Worm (Caenorhabditis elegans): ENCODE data around the gene F17C11.4.

F17C11.4 gene

DNA sequence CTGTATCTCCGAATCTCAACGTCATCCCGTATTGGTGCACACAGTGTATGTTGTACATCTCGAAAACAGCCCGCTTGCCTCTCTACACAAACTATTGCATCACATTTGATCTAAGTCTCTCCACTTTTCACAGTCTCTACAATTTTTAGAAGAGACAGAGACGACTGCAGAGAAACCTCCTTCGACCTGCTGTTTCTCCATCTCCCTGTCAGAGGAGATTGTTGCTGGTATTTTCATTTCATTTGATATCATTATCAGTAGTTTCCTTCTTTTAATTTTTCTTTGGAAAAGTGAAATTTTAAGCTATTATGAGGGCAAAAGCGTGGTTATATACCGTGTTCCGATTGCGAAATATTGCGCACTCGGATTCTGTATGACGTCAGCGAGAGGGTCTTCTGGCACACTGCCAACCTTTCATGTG, 11.1 kb upstream of the F17C11.4 start (continued):
- TF ChIP-seq lin-39 (tag; optimal IDR thresholded peaks at IDR 0.05): no peak
- peak; percentile 53 to 70 for TF ChIP-seq lsy-2 (tag; optimal IDR thresholded peaks at IDR 0.05)
- TF ChIP-seq fkh-8 (tag; optimal IDR thresholded peaks at IDR 0.05): peak; percentile 7
- peak; percentile 50 for TF ChIP-seq nhr-90 (tag; optimal IDR thresholded peaks at IDR 0.05; ENCODE audit: poor library complexity)
- TF ChIP-seq ama-1 (optimal IDR thresholded peaks at IDR 0.05): peak; percentile 23
- peak; percentile 16 for TF ChIP-seq pqm-1 (tag; optimal IDR thresholded peaks at IDR 0.05)
- no peak for TF ChIP-seq ces-1 (GFP tag; optimal IDR thresholded peaks at IDR 0.05)
- no peak for TF ChIP-seq unc-130 (tag; optimal IDR thresholded peaks at IDR 0.05)
- TF ChIP-seq zip-4 (GFP tag; optimal IDR thresholded peaks at IDR 0.05): peak; percentile 71
- TF ChIP-seq unc-62 (GFP tag; optimal IDR thresholded peaks at IDR 0.05): no peak
- TF ChIP-seq nhr-20 (tag; optimal IDR thresholded peaks at IDR 0.05): peak; percentile 73
- no peak for TF ChIP-seq sptf-1 (tag; optimal IDR thresholded peaks at IDR 0.05)
- no peak for TF ChIP-seq sup-37 (GFP tag; optimal IDR thresholded peaks at IDR 0.05)
- TF ChIP-seq dpl-1 (GFP tag; optimal IDR thresholded peaks at IDR 0.05): peak; percentile 4 to 32 (median 30)
- TF ChIP-seq elt-3 (tag; optimal IDR thresholded peaks at IDR 0.05): peak in 3 of 6 experiments; percentile 19 to 83 (median 61)
- peak; percentile 66 for TF ChIP-seq nhr-19 (GFP tag; conservative IDR thresholded peaks at IDR 0.05)
- TF ChIP-seq sox-4 (tag; optimal IDR thresholded peaks at IDR 0.05): no peak
- peak; percentile 18 for TF ChIP-seq fkh-10 (GFP tag; optimal IDR thresholded peaks at IDR 0.05)
- no peak for TF ChIP-seq zag-1 (tag; optimal IDR thresholded peaks at IDR 0.05)
- peak; percentile 62 for TF ChIP-seq fos-1 (tag; optimal IDR thresholded peaks at IDR 0.05)
- no peak for TF ChIP-seq nhr-28 (tag; optimal IDR thresholded peaks at IDR 0.05)
- TF ChIP-seq ceh-8 (GFP tag; optimal IDR thresholded peaks at IDR 0.05): no peak
- peak; percentile 24 for TF ChIP-seq xbp-1 (tag; optimal IDR thresholded peaks at IDR 0.05)
- no peak for TF ChIP-seq C04F5.9 (tag; optimal IDR thresholded peaks at IDR 0.05)
- TF ChIP-seq ceh-90 (tag; optimal IDR thresholded peaks at IDR 0.05): peak; percentile 14
- no peak for TF ChIP-seq vab-15 (tag; optimal IDR thresholded peaks at IDR 0.05)
- no peak for TF ChIP-seq ceh-88 (GFP tag; IDR thresholded peaks at IDR 0.05)
- peak; percentile 24 for TF ChIP-seq tbx-2 (tag; optimal IDR thresholded peaks at IDR 0.05)
- TF ChIP-seq hlh-17 (GFP tag; optimal IDR thresholded peaks at IDR 0.05; ENCODE audit: borderline replicate concordance): no peak
- no peak for TF ChIP-seq lir-3 (tag; optimal IDR thresholded peaks at IDR 0.05; ENCODE audit: poor library complexity)
- peak; percentile 62 for TF ChIP-seq C16A3.4 (tag; optimal IDR thresholded peaks at IDR 0.05)
- no peak for TF ChIP-seq efl-3 (GFP tag; optimal IDR thresholded peaks at IDR 0.05)
- TF ChIP-seq lin-35 (GFP tag; optimal IDR thresholded peaks at IDR 0.05): peak; percentile 43 to 61
- no peak for TF ChIP-seq unc-30 (tag; optimal IDR thresholded peaks at IDR 0.05)
- TF ChIP-seq jun-1 (tag; optimal IDR thresholded peaks at IDR 0.05): peak; percentile 62
- TF ChIP-seq ceh-63 (GFP tag; optimal IDR thresholded peaks at IDR 0.05): no peak
- TF ChIP-seq nhr-237 (tag; optimal IDR thresholded peaks at IDR 0.05): no peak
- peak; percentile 60 for TF ChIP-seq rnt-1 (tag; optimal IDR thresholded peaks at IDR 0.05)
- TF ChIP-seq aha-1 (tag; optimal IDR thresholded peaks at IDR 0.05): no peak
- TF ChIP-seq unc-98 (GFP tag; IDR thresholded peaks at IDR 0.05): no peak
- no peak for TF ChIP-seq egl-13 (tag; optimal IDR thresholded peaks at IDR 0.05)
- TF ChIP-seq ceh-82 (tag; optimal IDR thresholded peaks at IDR 0.05): peak in 2 of 3 experiments; percentile 13 to 58
- no peak for TF ChIP-seq alr-1 (tag; optimal IDR thresholded peaks at IDR 0.05; ENCODE audit: borderline replicate concordance)
- TF ChIP-seq snpc-4 (tag; optimal IDR thresholded peaks at IDR 0.05): no peak
- TF ChIP-seq nhr-76 (tag; optimal IDR thresholded peaks at IDR 0.05): no peak
- TF ChIP-seq hpl-2 (GFP tag; optimal IDR thresholded peaks at IDR 0.05): peak; percentile 64
- TF ChIP-seq elt-2 (tag; optimal IDR thresholded peaks at IDR 0.05): peak; percentile 95
- peak; percentile 16 for TF ChIP-seq ztf-4 (tag; optimal IDR thresholded peaks at IDR 0.05)
- no peak for TF ChIP-seq fkh-4 (tag; optimal IDR thresholded peaks at IDR 0.05; ENCODE audit: borderline replicate concordance)
- no peak for TF ChIP-seq egl-27 (tag; optimal IDR thresholded peaks at IDR 0.05)
- TF ChIP-seq efl-1 (optimal IDR thresholded peaks at IDR 0.05): peak; percentile 38 to 67
- TF ChIP-seq efl-1 (GFP tag; optimal IDR thresholded peaks at IDR 0.05 in 1 of 2): no peak
- TF ChIP-seq tlp-1 (tag; optimal IDR thresholded peaks at IDR 0.05): no peak
- peak; percentile 93 for TF ChIP-seq blmp-1 (tag; optimal IDR thresholded peaks at IDR 0.05)
